Fruit fly (Drosophila melanogaster): ENCODE results near the gene PK2-R2.

PK2-R2 gene

dm6 chr3R:13334007-13334406 lies at the start of gene PK2-R2:
PK2-R2 (minus strand) TSS chr3R:13334166.
- TF ChIP-seq Met (GFP tag; optimal IDR thresholded peaks at IDR 0.05), result no peak

DNA sequence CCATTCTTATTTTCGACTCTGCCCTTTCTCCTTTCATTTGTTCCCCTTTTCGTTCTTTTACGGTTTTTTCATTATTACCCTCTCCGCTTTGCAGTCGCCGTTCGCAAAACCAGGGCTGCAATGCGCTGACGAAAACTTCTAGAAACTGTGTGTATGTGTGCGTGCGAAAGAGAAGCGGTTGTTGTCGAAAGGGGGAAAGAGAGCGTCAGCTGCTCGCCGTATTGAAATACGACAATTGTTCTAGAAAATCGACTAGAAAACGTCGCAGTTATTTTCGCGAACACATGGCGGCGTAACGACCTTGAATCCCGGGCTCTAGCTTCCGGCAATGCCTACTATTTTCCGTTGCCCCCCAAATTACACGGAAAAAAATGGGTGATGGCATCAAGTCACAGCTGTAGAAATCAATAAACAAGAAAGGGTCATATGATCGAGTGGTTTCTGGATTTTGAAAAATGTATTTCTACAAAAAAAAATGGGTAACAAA lies 48.7 kb upstream of the PK2-R2 start:
- TF ChIP-seq esn (GFP tag; optimal IDR thresholded peaks at IDR 0.05) (peak; percentile 1), CG15336 (GFP tag; IDR thresholded peaks at IDR 0.05) (peak; percentile 63; the same call in 1 of the 2 replicates), Hr4 (GFP tag; optimal IDR thresholded peaks at IDR 0.05) (no peak), CG10631 (GFP tag; optimal IDR thresholded peaks at IDR 0.05) (no peak), CG1621 (tag; optimal IDR thresholded peaks at IDR 0.05) (peak; percentile 56), CG11762 (GFP tag; optimal IDR thresholded peaks at IDR 0.05; ENCODE audit: insufficient read depth) (no peak), dac (GFP tag; optimal IDR thresholded peaks at IDR 0.05) (no peak), Sox14 (GFP tag; optimal IDR thresholded peaks at IDR 0.05) (peak; percentile 3), dsx (GFP tag; optimal IDR thresholded peaks at IDR 0.05; ENCODE audit: poor library complexity, severe bottlenecking) (no peak), Ets21C (GFP tag; optimal IDR thresholded peaks at IDR 0.05) (no peak)

DNA sequence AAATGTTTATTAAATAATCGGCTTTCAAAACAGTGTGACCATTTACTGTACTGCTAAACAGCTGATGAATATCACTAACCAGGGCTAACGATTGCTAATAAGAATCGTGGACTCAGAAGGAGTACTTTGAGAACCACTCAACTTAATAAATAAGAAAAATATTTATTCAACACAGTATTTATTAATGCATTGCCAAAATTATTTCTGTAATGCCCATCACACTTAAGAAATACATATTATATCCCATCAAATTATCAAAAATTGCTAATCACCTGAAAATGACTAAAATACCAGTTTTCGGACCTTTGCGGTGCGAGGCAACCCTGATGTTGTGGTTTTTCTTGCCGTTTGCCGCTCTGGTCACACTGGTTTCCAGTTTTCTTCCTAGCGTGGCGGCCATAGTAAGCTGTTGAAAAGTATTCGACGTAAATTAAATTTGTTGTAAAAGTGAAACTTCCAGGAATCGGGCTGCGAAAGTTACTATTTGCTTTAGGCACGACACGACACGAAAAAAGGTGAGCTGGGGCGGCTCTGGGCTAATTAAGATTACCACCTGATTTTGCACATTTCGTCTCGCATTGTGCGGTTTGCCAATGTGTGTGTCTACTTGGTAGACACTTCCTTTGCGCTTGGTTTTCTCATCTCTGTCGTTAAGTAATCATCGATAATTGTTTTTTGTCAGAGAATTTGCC lies 47.9 kb upstream of the PK2-R2 start, which contains the start of the genes mRpS21 and Droj2:
TSS of gene mRpS21 (minus strand) at position 66 of the 692 bp plus-strand sequence.
TSS of gene Droj2 (plus strand) at position 363 of the 692 bp plus-strand sequence.
- TF ChIP-seq CG6792 (GFP tag; optimal IDR thresholded peaks at IDR 0.05) (no peak), Met (GFP tag; optimal IDR thresholded peaks at IDR 0.05) (peak; percentile 44), cyc (GFP tag; optimal IDR thresholded peaks at IDR 0.05) (peak; percentile 8), CG6854 (GFP tag; optimal IDR thresholded peaks at IDR 0.05) (peak; percentile 19), CG8632 (GFP tag; optimal IDR thresholded peaks at IDR 0.05) (no peak), Hr38 (GFP tag; optimal IDR thresholded peaks at IDR 0.05) (no peak), topi (GFP tag; optimal IDR thresholded peaks at IDR 0.05) (peak; percentile 3), OdsH (GFP tag; optimal IDR thresholded peaks at IDR 0.05) (peak; percentile 35), ss (GFP tag; optimal IDR thresholded peaks at IDR 0.05) (peak; percentile 14 to 55), Eip75B (GFP tag; optimal IDR thresholded peaks at IDR 0.05) (peak; percentile 23), Eip78C (GFP tag) (peak; percentile 81), CG34406 (GFP tag; optimal IDR thresholded peaks at IDR 0.05) (no peak), Hr39 (GFP tag; optimal IDR thresholded peaks at IDR 0.05) (peak; percentile 41), Sox15 (GFP tag; optimal IDR thresholded peaks at IDR 0.05) (peak; percentile 30), acj6 (GFP tag; optimal IDR thresholded peaks at IDR 0.05) (peak; percentile 29), net (GFP tag; optimal IDR thresholded peaks at IDR 0.05) (no peak), Lpt (GFP tag; optimal IDR thresholded peaks at IDR 0.05) (no peak), eg (GFP tag; IDR thresholded peaks at IDR 0.05) (peak; percentile 48; the same call in 2 of the 3 replicates), Hr4 (GFP tag; optimal IDR thresholded peaks at IDR 0.05) (peak; percentile 60), esn (GFP tag; optimal IDR thresholded peaks at IDR 0.05) (peak; percentile 32), Sox102F (GFP tag; optimal IDR thresholded peaks at IDR 0.05) (peak; percentile 13), CG15336 (GFP tag; IDR thresholded peaks at IDR 0.05) (no peak), CG3032 (tag; optimal IDR thresholded peaks at IDR 0.05) (peak; percentile 54), Ets21C (GFP tag; optimal IDR thresholded peaks at IDR 0.05) (peak; percentile 41), CG1621 (tag; optimal IDR thresholded peaks at IDR 0.05) (no peak), CG6163 (GFP tag; IDR thresholded peaks at IDR 0.05) (no peak), Ets96B (tag; optimal IDR thresholded peaks at IDR 0.05) (peak; percentile 11), CG10669 (GFP tag; optimal IDR thresholded peaks at IDR 0.05) (no peak), vri (GFP tag; optimal IDR thresholded peaks at IDR 0.05) (peak; percentile 70), lz (GFP tag; optimal IDR thresholded peaks at IDR 0.05) (peak; percentile 29), CG6808 (GFP tag; optimal IDR thresholded peaks at IDR 0.05) (peak; percentile 38), CG9139 (GFP tag; optimal IDR thresholded peaks at IDR 0.05) (peak; percentile 12), Smox (GFP tag; optimal IDR thresholded peaks at IDR 0.05) (peak; percentile 57), salr (GFP tag; optimal IDR thresholded peaks at IDR 0.05) (no peak), Sox14 (GFP tag; optimal IDR thresholded peaks at IDR 0.05) (peak; percentile 17), dac (GFP tag; optimal IDR thresholded peaks at IDR 0.05) (no peak), CG31627 (GFP tag; optimal IDR thresholded peaks at IDR 0.05) (peak; percentile 51)
